Worm (Caenorhabditis elegans) whole organism, L4 larva: ENCODE data around the gene gdh-1.

Experiments
- ZK546.5 ChIP-seq, 2 experiments: sonication (generic microtip); optimal IDR thresholded peaks; 2 replicates each; lab custom pipeline; 2017; ENCODE audit warnings: missing biosample characterization in 2 of 2, missing genetic modification characterization in 2 of 2
- ctbp-1 ChIP-seq: fragments of 200-800 bp; sonication (Bioruptor generic); IDR thresholded peaks from 2 replicates; pipeline ENCODE4 v1.3.6; 2022; ENCODE audit warnings: missing genetic modification reagents, missing genetic modification characterization, missing compliant biosample characterization
- daf-16 ChIP-seq, 3 experiments: sonication (generic microtip); optimal IDR thresholded peaks; 2 replicates each; lab custom pipeline; 2016 to 2017; ENCODE audit warnings: missing genetic modification characterization in 3 of 3, missing genetic modification reagents in 3 of 3, mild to moderate bottlenecking in 2 of 3, missing compliant biosample characterization in 2 of 3, missing biosample characterization in 1 of 3, moderate library complexity in 1 of 3
- dmd-8 ChIP-seq: fragments of 200-800 bp; sonication (Bioruptor generic); IDR thresholded peaks from 2 replicates; pipeline ENCODE4 v1.3.6; 2022; ENCODE audit warnings: missing genetic modification characterization, missing compliant biosample characterization
- dmd-9 ChIP-seq: fragments of 200-800 bp; sonication (Bioruptor generic); IDR thresholded peaks from 2 replicates; pipeline ENCODE4 v1.3.6; 2022; ENCODE audit warnings: missing genetic modification reagents, missing genetic modification characterization, missing compliant biosample characterization
- dve-1 ChIP-seq: sonication (generic microtip); optimal IDR thresholded peaks from 2 replicates; lab custom pipeline; 2017; ENCODE audit warnings: antibody characterized with exemption, mild to moderate bottlenecking, missing genetic modification characterization, missing compliant biosample characterization; ENCODE audit not compliant: insufficient read depth
- hlh-30 ChIP-seq: sonication (generic microtip); optimal IDR thresholded peaks from 2 replicates; lab custom pipeline; 2017; ENCODE audit warnings: antibody characterized with exemption, mild to moderate bottlenecking, missing genetic modification characterization, missing compliant biosample characterization; ENCODE audit not compliant: insufficient read depth
- lim-7 ChIP-seq: fragments of 200-800 bp; sonication (Bioruptor generic); IDR thresholded peaks from 2 replicates; pipeline ENCODE4 v1.3.6; 2022; ENCODE audit warnings: missing genetic modification characterization, missing compliant biosample characterization
- lin-13 ChIP-seq: fragments of 150-350 bp; optimal IDR thresholded peaks from 2 replicates; lab custom pipeline; 2014; ENCODE audit warnings: missing biosample characterization, missing genetic modification reagents, missing genetic modification characterization
- lin-39 ChIP-seq: fragments of 150-350 bp; optimal IDR thresholded peaks from 2 replicates; lab custom pipeline; 2014; ENCODE audit warnings: missing biosample characterization, missing genetic modification reagents, missing genetic modification characterization
- nhr-76 ChIP-seq: fragments of 150-350 bp; optimal IDR thresholded peaks from 2 replicates; lab custom pipeline; 2014; ENCODE audit warnings: missing biosample characterization, missing genetic modification characterization
- pha-4 ChIP-seq, 2 experiments: fragments of 150-350 bp in 1 of 2; fragments of 200-800 bp in 1 of 2; sonication (Bioruptor generic) in 1 of 2; IDR thresholded peaks in 1 of 2; optimal IDR thresholded peaks in 1 of 2; 2 replicates each; pipeline versions ENCODE4 v1.3.6 to Lab custom; 2014 to 2022; ENCODE audit warnings: missing genetic modification characterization in 2 of 2, missing genetic modification reagents in 2 of 2, missing biosample characterization in 1 of 2, missing compliant biosample characterization in 1 of 2

DNA sequence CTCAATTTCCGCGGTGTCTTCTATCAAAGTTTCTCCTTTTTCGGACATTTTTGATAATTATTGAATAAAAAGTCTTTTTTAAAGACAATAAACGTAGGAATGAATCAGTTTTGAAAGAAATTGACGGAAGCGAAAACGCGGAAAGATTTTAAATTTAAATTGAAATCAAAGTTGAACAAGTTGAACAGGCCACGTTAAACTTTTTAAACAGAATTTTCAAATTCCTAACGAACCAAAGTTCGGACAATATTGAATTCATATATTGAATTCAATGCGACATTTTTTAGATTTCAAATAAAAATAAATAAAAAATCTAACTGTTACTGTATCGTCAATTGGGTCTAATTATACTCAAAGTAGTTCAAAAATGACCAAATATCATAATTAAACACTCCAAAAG is 3.3 kb upstream of the gdh-1 start, which contains the start of gene hdl-1:
- TF ChIP-seq dmd-8 (GFP tag; lab: Robert Waterston, UW) (no peak), pha-4 (GFP tag; IDR thresholded peaks at IDR 0.05; lab: Robert Waterston, UW) (no peak), pha-4 (tag; optimal IDR thresholded peaks at IDR 0.05; lab: Kevin White, UChicago) (no peak), dve-1 (tag; lab: Kevin White, UChicago) (no peak), lin-13 (GFP tag; lab: Kevin White, UChicago) (no peak), nhr-76 (tag; lab: Kevin White, UChicago) (no peak), lin-39 (tag; lab: Kevin White, UChicago) (no peak), lim-7 (no peak), ctbp-1 (GFP tag; lab: Robert Waterston, UW) (no peak), hlh-30 (tag; lab: Kevin White, UChicago) (no peak), ZK546.5 (tag; optimal IDR thresholded peaks at IDR 0.05; lab: Kevin White, UChicago) (no peak), dmd-9 (GFP tag; lab: Robert Waterston, UW) (no peak), daf-16 (GFP tag; optimal IDR thresholded peaks at IDR 0.05; lab: Kevin White, UChicago) (no peak), daf-16 (tag; optimal IDR thresholded peaks at IDR 0.05; lab: Kevin White, UChicago) (no peak)
